Worm (Caenorhabditis elegans): ENCODE measurements around the gene M199.135.

M199.135 gene

DNA sequence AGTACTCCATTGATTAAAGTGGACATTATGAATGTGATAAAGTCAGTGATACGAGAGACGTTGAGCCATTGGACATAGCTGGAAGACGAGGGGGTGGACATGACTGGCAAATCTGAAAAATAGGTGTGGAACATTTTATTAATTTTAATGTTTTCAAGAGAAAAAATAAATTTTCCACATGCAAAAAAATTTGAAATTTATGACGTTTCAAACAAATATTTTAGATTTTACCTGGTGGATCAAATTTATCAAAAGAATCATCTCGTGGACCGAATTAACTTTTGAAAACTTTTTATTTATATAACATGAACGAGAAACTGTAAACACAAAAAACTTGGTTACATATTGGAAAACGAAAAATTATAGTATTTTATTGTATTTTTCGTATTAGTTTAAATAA, 32.7 kb downstream of the M199.135 start, which contains the start of gene str-78:
Gene str-78, minus strand, starts transcription at position 101 of the 400 bp plus-strand sequence.
- no peak for TF ChIP-seq F52B5.7 (tag; optimal IDR thresholded peaks at IDR 0.05)
- no peak for TF ChIP-seq B0336.3 (GFP tag; IDR thresholded peaks at IDR 0.05)
- TF ChIP-seq lin-35 (GFP tag; optimal IDR thresholded peaks at IDR 0.05): no peak
- no peak for TF ChIP-seq tbp1 (GFP tag; optimal IDR thresholded peaks at IDR 0.05)
- TF ChIP-seq nhr-80 (tag; optimal IDR thresholded peaks at IDR 0.05): no peak
- no peak for TF ChIP-seq snpc-1.1 (tag; optimal IDR thresholded peaks at IDR 0.05; ENCODE audit: insufficient read depth)
- TF ChIP-seq mel-28 (tag; optimal IDR thresholded peaks at IDR 0.05; ENCODE audit: borderline replicate concordance): no peak
- no peak for TF ChIP-seq ceh-91 (GFP tag; IDR thresholded peaks at IDR 0.05)
- no peak for TF ChIP-seq attf-5 (GFP tag; optimal IDR thresholded peaks at IDR 0.05)
- TF ChIP-seq dox-1 (GFP tag; IDR thresholded peaks at IDR 0.05): no peak
